Worm (Caenorhabditis elegans) whole organism, dauer: ENCODE measurements around the gene srsx-9.

Source experiments
- unc-62 ChIP-seq: sonication (generic microtip); optimal IDR thresholded peaks from 2 replicates; lab custom pipeline; 2017; ENCODE audit warnings: missing biosample characterization, missing genetic modification reagents, missing genetic modification characterization

Gene srsx-9

ce11 chrV:4933268-4933667 is 39.6 kb downstream of the srsx-9 start:
- TF ChIP-seq unc-62: no peak

ce11 chrV:4932814-4933213 is 40.0 kb downstream of the srsx-9 start, which contains the start of gene C02E7.10:
Gene C02E7.10, minus strand, starts transcription at chrV:4933045.
- no peak for TF ChIP-seq unc-62

- TF ChIP-seq unc-62: no peak
These were observed 43.0 kb downstream of the srsx-9 start, which contains the start of gene str-205 for ce11 chrV:4929842-4930241. Gene str-205, minus strand, starts transcription at chrV:4929942.

- no peak for TF ChIP-seq unc-62
These were observed 46.5 kb downstream of the srsx-9 start, which contains the start of gene srh-21 for ce11 chrV:4926371-4926770. Gene srh-21, plus strand, starts transcription at chrV:4926671.

ce11 chrV:4924618-4925017 is 48.2 kb downstream of the srsx-9 start, which contains the start of gene srh-20:
Gene srh-20, plus strand, starts transcription at chrV:4924918.
- TF ChIP-seq unc-62: no peak

- TF ChIP-seq unc-62: no peak
These were observed 50.8 kb downstream of the srsx-9 start, which contains the start of gene srh-22 for ce11 chrV:4922024-4922423. Gene srh-22, plus strand, starts transcription at chrV:4922324.
